Worm (Caenorhabditis elegans) whole organism, L2 larva: ENCODE data around the gene srh-177.

ENCODE experiments used
- C34F6.9 ChIP-seq: fragments of 150-350 bp; optimal IDR thresholded peaks from 2 replicates; lab custom pipeline; 2014; ENCODE audit warnings: missing biosample characterization, missing genetic modification characterization
- F13H6.1 ChIP-seq: sonication (generic microtip); optimal IDR thresholded peaks from 2 replicates; lab custom pipeline; 2016; ENCODE audit warnings: missing genetic modification characterization, missing compliant biosample characterization
- R02D3.7 ChIP-seq: fragments of 150-350 bp; optimal IDR thresholded peaks from 2 replicates; lab custom pipeline; 2014; ENCODE audit warnings: missing biosample characterization, missing genetic modification characterization
- Y55F3AM.14 ChIP-seq: fragments of 200-800 bp; sonication (Bioruptor generic); optimal IDR thresholded peaks from 2 replicates; lab custom pipeline; 2018; ENCODE audit warnings: mild to moderate bottlenecking, missing genetic modification characterization, missing compliant biosample characterization
- ZK546.5 ChIP-seq: sonication (generic microtip); optimal IDR thresholded peaks from 2 replicates; lab custom pipeline; 2017; ENCODE audit warnings: missing biosample characterization, missing genetic modification characterization
- aly-2 ChIP-seq: fragments of 150-350 bp; optimal IDR thresholded peaks from 2 replicates; lab custom pipeline; 2014; ENCODE audit warnings: missing biosample characterization, missing genetic modification characterization
- ama-1 ChIP-seq: fragments of 150-350 bp; optimal IDR thresholded peaks from 2 replicates; lab custom pipeline; 2018; ENCODE audit warnings: inconsistent platforms
- blmp-1 ChIP-seq: sonication (generic microtip); optimal IDR thresholded peaks from 2 replicates; lab custom pipeline; 2017; ENCODE audit warnings: missing genetic modification characterization, mild to moderate bottlenecking, missing compliant biosample characterization, antibody characterized with exemption, moderate library complexity; ENCODE audit not compliant: insufficient read depth
- ceh-16 ChIP-seq: fragments of 150-350 bp; optimal IDR thresholded peaks from 2 replicates; lab custom pipeline; 2014; ENCODE audit warnings: missing biosample characterization, missing genetic modification characterization
- ceh-82 ChIP-seq: fragments of 150-350 bp; optimal IDR thresholded peaks from 2 replicates; lab custom pipeline; 2014; ENCODE audit warnings: missing biosample characterization, missing genetic modification characterization
- crh-2 ChIP-seq: sonication (generic microtip); optimal IDR thresholded peaks from 2 replicates; lab custom pipeline; 2017; ENCODE audit warnings: missing biosample characterization, missing genetic modification characterization
- dmd-4 ChIP-seq: sonication (generic microtip); optimal IDR thresholded peaks from 2 replicates; lab custom pipeline; 2017; ENCODE audit warnings: missing biosample characterization, missing genetic modification characterization
- egl-27 ChIP-seq: sonication (generic microtip); optimal IDR thresholded peaks from 3 replicates; lab custom pipeline; 2017; ENCODE audit warnings: missing biosample characterization, missing genetic modification reagents, missing genetic modification characterization
- elt-3 ChIP-seq: sonication (generic microtip); optimal IDR thresholded peaks from 2 replicates; lab custom pipeline; 2017; ENCODE audit warnings: missing biosample characterization, missing genetic modification characterization
- fos-1 ChIP-seq: fragments of 150-350 bp; optimal IDR thresholded peaks from 2 replicates; lab custom pipeline; 2014; ENCODE audit warnings: missing biosample characterization, missing genetic modification characterization
- gmeb-1 ChIP-seq: fragments of 150-350 bp; optimal IDR thresholded peaks from 2 replicates; lab custom pipeline; 2014; ENCODE audit warnings: missing biosample characterization, missing genetic modification characterization
- lin-11 ChIP-seq: fragments of 150-350 bp; sonication (generic microtip); optimal IDR thresholded peaks from 2 replicates; lab custom pipeline; 2014; ENCODE audit warnings: missing biosample characterization, missing genetic modification characterization, inconsistent platforms, mixed read lengths
- lin-13 ChIP-seq: fragments of 150-350 bp; optimal IDR thresholded peaks from 2 replicates; lab custom pipeline; 2014; ENCODE audit warnings: missing biosample characterization, missing genetic modification reagents, missing genetic modification characterization
- lin-39 ChIP-seq: fragments of 150-350 bp; optimal IDR thresholded peaks from 2 replicates; lab custom pipeline; 2014; ENCODE audit warnings: missing biosample characterization, missing genetic modification reagents, missing genetic modification characterization
- lsy-2 ChIP-seq, 2 experiments: fragments of 150-350 bp in 1 of 2; sonication (generic microtip) in 1 of 2; optimal IDR thresholded peaks; 2 replicates each; lab custom pipeline; 2014 to 2017; ENCODE audit warnings: missing biosample characterization in 2 of 2, missing genetic modification characterization in 2 of 2
- mab-5 ChIP-seq: fragments of 150-350 bp; optimal IDR thresholded peaks from 2 replicates; lab custom pipeline; 2014; ENCODE audit warnings: missing biosample characterization, missing genetic modification characterization
- mbf-1 ChIP-seq: sonication (generic microtip); optimal IDR thresholded peaks from 2 replicates; lab custom pipeline; 2017; ENCODE audit warnings: missing biosample characterization, missing genetic modification characterization
- mdl-1 ChIP-seq, 2 experiments: fragments of 150-350 bp in 1 of 2; sonication (generic microtip) in 1 of 2; optimal IDR thresholded peaks; 2 replicates each; lab custom pipeline; 2017; ENCODE audit warnings: missing biosample characterization in 2 of 2, missing genetic modification characterization in 2 of 2
- nhr-10 ChIP-seq: sonication (generic microtip); optimal IDR thresholded peaks from 2 replicates; lab custom pipeline; 2017; ENCODE audit warnings: missing biosample characterization, missing genetic modification characterization
- nhr-12 ChIP-seq: fragments of 150-350 bp; optimal IDR thresholded peaks from 2 replicates; lab custom pipeline; 2014; ENCODE audit warnings: missing biosample characterization, missing genetic modification characterization
- nhr-129 ChIP-seq: fragments of 150-350 bp; optimal IDR thresholded peaks from 2 replicates; lab custom pipeline; 2014; ENCODE audit warnings: missing biosample characterization, missing genetic modification characterization
- nhr-23 ChIP-seq: fragments of 150-350 bp; optimal IDR thresholded peaks from 2 replicates; lab custom pipeline; 2014; ENCODE audit warnings: missing biosample characterization, missing genetic modification reagents, missing genetic modification characterization
- nhr-25 ChIP-seq: fragments of 150-350 bp; sonication (generic microtip); optimal IDR thresholded peaks from 3 replicates; lab custom pipeline; 2014; ENCODE audit warnings: missing biosample characterization, missing genetic modification characterization
- nhr-77 ChIP-seq: fragments of 150-350 bp; optimal IDR thresholded peaks from 2 replicates; lab custom pipeline; 2014; ENCODE audit warnings: missing biosample characterization, missing genetic modification characterization
- peb-1 ChIP-seq: fragments of 150-350 bp; optimal IDR thresholded peaks from 2 replicates; lab custom pipeline; 2014; ENCODE audit warnings: missing biosample characterization, missing genetic modification characterization
- sma-3 ChIP-seq: sonication (generic microtip); optimal IDR thresholded peaks from 2 replicates; lab custom pipeline; 2016; ENCODE audit warnings: missing genetic modification reagents, missing genetic modification characterization, missing compliant biosample characterization
- sma-9 ChIP-seq, 2 experiments: fragments of 150-350 bp in 1 of 2; sonication (generic microtip) in 1 of 2; optimal IDR thresholded peaks; 2 replicates each; lab custom pipeline; 2014 to 2016; ENCODE audit warnings: missing genetic modification characterization in 2 of 2, mild to moderate bottlenecking in 1 of 2, missing biosample characterization in 1 of 2, missing compliant biosample characterization in 1 of 2, missing genetic modification reagents in 1 of 2, moderate library complexity in 1 of 2
- unc-39 ChIP-seq: fragments of 150-350 bp; optimal IDR thresholded peaks from 2 replicates; lab custom pipeline; 2014; ENCODE audit warnings: missing biosample characterization, missing genetic modification characterization
- unc-55 ChIP-seq: fragments of 150-350 bp; sonication (generic microtip); optimal IDR thresholded peaks from 3 replicates; lab custom pipeline; 2014; ENCODE audit warnings: missing biosample characterization, missing genetic modification reagents, missing genetic modification characterization
- zag-1 ChIP-seq: fragments of 150-350 bp; optimal IDR thresholded peaks from 2 replicates; lab custom pipeline; 2014; ENCODE audit warnings: missing biosample characterization, missing genetic modification characterization
- ztf-1 ChIP-seq: fragments of 200-800 bp; sonication (Bioruptor generic); conservative IDR thresholded peaks from 2 replicates; pipeline ENCODE4 v1.3.6; 2022; ENCODE audit warnings: missing genetic modification characterization, missing compliant biosample characterization

srh-177 gene

DNA sequence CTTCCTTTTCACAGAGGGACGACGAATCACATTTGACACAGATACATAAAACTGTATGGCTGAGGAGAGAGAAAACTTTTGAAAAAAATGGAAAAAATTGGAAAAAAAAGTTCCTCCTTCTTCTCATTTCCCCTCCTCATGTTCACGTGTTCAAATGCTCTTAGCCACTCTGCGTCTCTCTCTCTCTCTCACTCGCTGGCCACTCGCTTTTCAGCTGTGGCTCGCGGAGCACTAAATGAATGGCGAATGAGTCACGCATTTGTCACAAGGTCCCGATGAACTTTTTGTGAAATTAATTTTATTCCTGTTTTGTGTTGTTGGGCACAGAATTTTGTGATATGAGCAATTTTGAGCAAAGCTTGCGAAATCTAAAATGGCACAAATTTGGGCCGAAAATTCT is 48.8 kb upstream of the srh-177 start:
- TF ChIP-seq nhr-129 (tag; lab: Kevin White, UChicago) (peak; percentile 32), nhr-23 (tag; lab: Kevin White, UChicago) (no peak), F13H6.1 (peak; percentile 29), nhr-25 (no peak), mdl-1 (tag; optimal IDR thresholded peaks at IDR 0.05; lab: Kevin White, UChicago) (peak; percentile 65 to 73), sma-9 (GFP tag; optimal IDR thresholded peaks at IDR 0.05; lab: Kevin White, UChicago) (peak; percentile 76), sma-9 (tag; optimal IDR thresholded peaks at IDR 0.05; lab: Kevin White, UChicago) (no peak), lin-11 (tag; lab: Kevin White, UChicago) (peak; percentile 44), C34F6.9 (tag; lab: Kevin White, UChicago) (peak; percentile 79), crh-2 (tag; lab: Kevin White, UChicago) (peak; percentile 5), egl-27 (tag; lab: Kevin White, UChicago) (no peak), unc-55 (GFP tag; lab: Kevin White, UChicago) (peak; percentile 60), R02D3.7 (tag; lab: Kevin White, UChicago) (no peak), lsy-2 (tag; optimal IDR thresholded peaks at IDR 0.05; lab: Kevin White, UChicago) (peak in 1 of 2 experiments; percentile 68), fos-1 (tag; lab: Kevin White, UChicago) (peak; percentile 81), nhr-10 (no peak)

DNA sequence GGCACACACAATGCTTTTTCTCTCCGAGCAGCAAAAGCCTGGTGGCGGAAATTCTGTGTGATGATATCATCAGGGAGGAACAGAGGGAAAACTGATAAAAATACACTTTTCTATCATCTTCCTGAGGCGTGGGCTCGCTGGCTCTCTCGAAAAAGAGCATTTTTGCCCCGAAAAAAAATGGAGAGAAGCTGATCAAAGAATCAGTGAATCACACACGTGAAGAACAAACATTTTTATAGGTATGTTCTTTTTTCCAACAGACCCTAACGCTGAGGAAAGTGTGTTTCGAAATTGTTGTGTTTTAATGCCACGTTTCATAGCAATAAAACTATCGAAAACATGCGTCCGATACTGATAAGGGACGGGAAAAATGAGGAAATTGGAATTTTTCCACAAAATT is 47.7 kb upstream of the srh-177 start:
- TF ChIP-seq fos-1 (tag; lab: Kevin White, UChicago) (peak; percentile 19), blmp-1 (tag; lab: Kevin White, UChicago) (no peak), nhr-23 (tag; lab: Kevin White, UChicago) (no peak), mbf-1 (tag; lab: Kevin White, UChicago) (no peak), unc-55 (GFP tag; lab: Kevin White, UChicago) (no peak), peb-1 (tag; lab: Kevin White, UChicago) (no peak), zag-1 (no peak), ceh-16 (tag; lab: Kevin White, UChicago) (no peak), lsy-2 (tag; optimal IDR thresholded peaks at IDR 0.05; lab: Kevin White, UChicago) (peak in 1 of 2 experiments; percentile 11), crh-2 (tag; lab: Kevin White, UChicago) (peak; percentile 62)

DNA sequence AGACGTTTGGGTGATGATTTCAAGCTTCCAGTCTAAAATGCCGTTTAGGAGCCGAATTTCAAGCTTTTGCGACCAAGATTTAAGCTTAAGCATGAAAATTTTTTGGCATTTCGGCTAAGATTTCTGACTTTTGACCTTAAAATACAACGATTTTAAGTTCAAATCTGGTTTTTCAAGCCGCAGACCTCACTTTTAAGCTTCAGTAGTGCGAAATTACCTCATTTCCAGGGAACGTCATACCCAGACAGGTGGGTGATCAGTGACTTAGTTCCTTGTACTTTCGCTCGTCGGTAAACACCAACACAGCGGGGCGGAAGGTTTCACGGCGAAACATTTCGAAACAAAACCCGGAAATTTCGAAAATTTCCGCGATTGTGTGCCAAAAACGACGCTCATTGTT is 47.3 kb upstream of the srh-177 start:
- no peak for TF ChIP-seq mab-5 (tag; lab: Kevin White, UChicago)
- TF ChIP-seq lsy-2 (tag; optimal IDR thresholded peaks at IDR 0.05; lab: Kevin White, UChicago) = no peak
- TF ChIP-seq gmeb-1 (tag; lab: Kevin White, UChicago) = no peak
- TF ChIP-seq C34F6.9 (tag; lab: Kevin White, UChicago) = peak; percentile 31
- TF ChIP-seq dmd-4 = no peak
- no peak for TF ChIP-seq mdl-1 (tag; optimal IDR thresholded peaks at IDR 0.05; lab: Kevin White, UChicago)

DNA sequence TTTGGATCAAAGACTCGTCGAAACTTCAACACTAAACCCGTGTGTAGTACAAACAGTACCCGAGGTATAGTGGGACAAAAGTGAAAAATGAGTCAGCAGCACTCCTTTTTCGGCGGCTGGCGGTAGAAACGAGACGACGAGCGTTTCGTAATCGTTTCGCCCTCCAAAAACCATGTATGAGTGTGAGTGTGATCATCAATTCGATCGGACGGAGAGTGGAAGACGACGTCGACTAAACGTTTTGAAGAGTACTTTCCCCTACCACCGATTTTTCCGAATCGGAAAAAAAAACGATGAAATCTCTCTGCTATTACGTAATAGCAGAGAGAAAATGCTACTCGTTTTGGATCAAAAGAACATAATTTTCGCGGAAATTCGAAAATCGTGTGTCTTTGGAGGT is 46.4 kb upstream of the srh-177 start:
- TF ChIP-seq zag-1 (no peak), F13H6.1 (no peak), sma-9 (GFP tag; optimal IDR thresholded peaks at IDR 0.05; lab: Kevin White, UChicago) (peak; percentile 17), sma-9 (tag; optimal IDR thresholded peaks at IDR 0.05; lab: Kevin White, UChicago) (no peak), blmp-1 (tag; lab: Kevin White, UChicago) (peak; percentile 40), nhr-129 (tag; lab: Kevin White, UChicago) (peak; percentile 58), unc-55 (GFP tag; lab: Kevin White, UChicago) (no peak), nhr-25 (peak; percentile 42), fos-1 (tag; lab: Kevin White, UChicago) (peak; percentile 90), ceh-16 (tag; lab: Kevin White, UChicago) (no peak), sma-3 (peak; percentile 16), nhr-12 (tag; lab: Kevin White, UChicago) (no peak)

DNA sequence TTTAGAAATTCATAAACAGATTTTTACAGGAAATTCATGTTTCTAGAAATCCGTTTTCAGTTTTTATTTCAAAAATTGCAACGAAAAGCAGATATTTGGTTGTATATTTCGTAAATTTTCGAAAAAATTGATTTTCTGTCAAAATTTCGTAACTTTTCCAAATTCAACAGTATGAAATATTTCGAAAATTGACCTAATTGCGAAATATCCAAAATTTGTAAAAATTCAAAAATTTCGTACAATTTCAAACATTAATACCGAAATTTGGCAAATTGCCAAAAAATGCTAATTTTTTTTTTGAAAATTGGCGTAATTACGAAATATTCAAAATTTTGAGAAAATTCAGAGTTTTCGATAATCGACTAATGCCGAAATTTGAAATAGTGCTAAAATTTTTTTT is 44.9 kb upstream of the srh-177 start:
- no peak for TF ChIP-seq ceh-82 (tag; lab: Kevin White, UChicago)
- TF ChIP-seq unc-55 (GFP tag; lab: Kevin White, UChicago) = peak; percentile 52

DNA sequence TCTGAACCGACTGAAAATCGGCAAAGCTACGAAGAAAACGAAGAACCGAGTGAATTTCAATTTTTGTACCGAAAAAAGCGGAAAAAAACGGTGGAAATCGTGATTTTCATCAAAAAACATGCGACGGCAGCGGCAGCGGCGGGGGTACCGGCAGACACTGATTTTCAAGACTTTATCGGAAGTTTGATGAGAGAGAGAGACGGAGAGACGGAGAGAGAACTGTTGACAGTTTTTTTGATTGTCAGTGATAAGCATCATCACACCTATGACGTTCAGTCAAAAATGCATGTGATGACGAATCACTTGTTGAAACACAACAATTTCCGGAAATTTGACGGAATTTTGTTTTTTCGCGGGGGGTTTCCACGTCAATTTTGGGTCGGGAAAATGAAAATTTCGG is 44.4 kb upstream of the srh-177 start:
- no peak for TF ChIP-seq ama-1
- no peak for TF ChIP-seq nhr-12 (tag; lab: Kevin White, UChicago)
- no peak for TF ChIP-seq dmd-4
- TF ChIP-seq C34F6.9 (tag; lab: Kevin White, UChicago) = no peak
- TF ChIP-seq ZK546.5 (tag; lab: Kevin White, UChicago) = no peak
- peak; percentile 95 for TF ChIP-seq fos-1 (tag; lab: Kevin White, UChicago)
- TF ChIP-seq sma-3 = no peak
- no peak for TF ChIP-seq ceh-82 (tag; lab: Kevin White, UChicago)
- no peak for TF ChIP-seq aly-2 (tag; lab: Kevin White, UChicago)
- no peak for TF ChIP-seq nhr-23 (tag; lab: Kevin White, UChicago)
- TF ChIP-seq mdl-1 (tag; optimal IDR thresholded peaks at IDR 0.05; lab: Kevin White, UChicago) = peak in 1 of 2 experiments; percentile 0
- no peak for TF ChIP-seq ceh-16 (tag; lab: Kevin White, UChicago)
- TF ChIP-seq elt-3 (tag; lab: Kevin White, UChicago) = no peak
- TF ChIP-seq F13H6.1 = peak; percentile 28
- TF ChIP-seq unc-39 = no peak
- no peak for TF ChIP-seq blmp-1 (tag; lab: Kevin White, UChicago)
- no peak for TF ChIP-seq lin-13 (GFP tag; lab: Kevin White, UChicago)
- TF ChIP-seq sma-9 (GFP tag; optimal IDR thresholded peaks at IDR 0.05; lab: Kevin White, UChicago) = peak; percentile 80
- no peak for TF ChIP-seq sma-9 (tag; optimal IDR thresholded peaks at IDR 0.05; lab: Kevin White, UChicago)
- no peak for TF ChIP-seq mab-5 (tag; lab: Kevin White, UChicago)
- TF ChIP-seq nhr-25 = no peak
- no peak for TF ChIP-seq Y55F3AM.14 (GFP tag; lab: Kevin White, UChicago)
- no peak for TF ChIP-seq lsy-2 (tag; optimal IDR thresholded peaks at IDR 0.05; lab: Kevin White, UChicago)
- TF ChIP-seq nhr-77 (tag; lab: Kevin White, UChicago) = no peak
- TF ChIP-seq mbf-1 (tag; lab: Kevin White, UChicago) = no peak
- peak; percentile 43 for TF ChIP-seq gmeb-1 (tag; lab: Kevin White, UChicago)
- TF ChIP-seq ztf-1 (GFP tag; lab: Robert Waterston, UW) = no peak
- no peak for TF ChIP-seq lin-39 (tag; lab: Kevin White, UChicago)
- no peak for TF ChIP-seq peb-1 (tag; lab: Kevin White, UChicago)
- no peak for TF ChIP-seq R02D3.7 (tag; lab: Kevin White, UChicago)
